Fruit fly (Drosophila melanogaster): ENCODE results near the gene AsnS.
A peak's percentile ranks its signal among the peaks of the same experiment; 100 is the strongest.

The AsnS gene

DNA sequence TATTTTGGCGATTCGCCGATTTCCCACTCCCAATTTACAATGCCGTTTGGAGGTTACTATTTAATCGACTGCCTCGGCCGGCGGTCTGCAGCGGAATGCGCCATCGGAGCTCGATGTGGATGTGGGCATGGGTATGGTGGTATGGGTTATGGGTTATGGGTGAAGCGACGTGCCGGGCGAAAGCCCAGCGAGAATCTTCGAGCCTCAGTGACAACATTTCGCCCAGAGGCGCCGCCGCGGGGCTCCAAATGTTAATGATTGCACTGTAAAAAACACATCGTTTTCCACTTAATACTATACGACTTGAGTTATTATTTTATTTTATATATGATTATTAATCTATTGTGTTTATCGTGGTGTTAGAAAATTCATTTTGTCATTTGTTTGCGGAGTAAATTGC is 27.7 kb downstream of the AsnS start (continued):
- 0 out of 3 replicates have a peak, but pooled peaks have one; percentile 18 for TF ChIP-seq dysf (GFP tag; IDR thresholded peaks at IDR 0.05)
- TF ChIP-seq CG7357 (GFP tag; IDR thresholded peaks at IDR 0.05), result no peak
- no peak for TF ChIP-seq CG8944 (GFP tag; optimal IDR thresholded peaks at IDR 0.05)
- TF ChIP-seq dmrt11E (tag; optimal IDR thresholded peaks at IDR 0.05), result no peak
- no peak for TF ChIP-seq eyg (GFP tag; optimal IDR thresholded peaks at IDR 0.05)
- no peak for TF ChIP-seq Hr3 (GFP tag; optimal IDR thresholded peaks at IDR 0.05)
- TF ChIP-seq fru (optimal IDR thresholded peaks at IDR 0.05), result no peak
- no peak for TF ChIP-seq CG30020 (tag; optimal IDR thresholded peaks at IDR 0.05)
- TF ChIP-seq Sox100B (GFP tag; optimal IDR thresholded peaks at IDR 0.05), result peak; percentile 8
- no peak for TF ChIP-seq CG3995 (GFP tag; optimal IDR thresholded peaks at IDR 0.05)
- no peak for TF ChIP-seq vfl (GFP tag; optimal IDR thresholded peaks at IDR 0.05)
- no peak for TF ChIP-seq CG4360 (GFP tag; IDR thresholded peaks at IDR 0.05)
- 0 out of 2 replicates have a peak, but pooled peaks have one; percentile 30 for TF ChIP-seq vvl (GFP tag; IDR thresholded peaks at IDR 0.05)
- no peak for TF ChIP-seq caup (GFP tag; optimal IDR thresholded peaks at IDR 0.05; ENCODE audit: severe bottlenecking)
- TF ChIP-seq CG4707 (GFP tag; optimal IDR thresholded peaks at IDR 0.05), result no peak
- TF ChIP-seq ac (GFP tag; optimal IDR thresholded peaks at IDR 0.05), result no peak
- no peak for TF ChIP-seq chinmo (GFP tag; IDR thresholded peaks at IDR 0.05; ENCODE audit: partially characterized antibody)
- TF ChIP-seq dm (GFP tag; optimal IDR thresholded peaks at IDR 0.05), result no peak
- no peak for TF ChIP-seq tup (GFP tag; optimal IDR thresholded peaks at IDR 0.05)
- no peak for TF ChIP-seq inv (GFP tag; IDR thresholded peaks at IDR 0.05; ENCODE audit: partially characterized antibody)
- peak; percentile 24 for TF ChIP-seq Sox102F (GFP tag; optimal IDR thresholded peaks at IDR 0.05)
- no peak for TF ChIP-seq Dip2 (GFP tag; IDR thresholded peaks at IDR 0.05)
- TF ChIP-seq CG6689 (GFP tag; IDR thresholded peaks at IDR 0.05), result no peak
- TF ChIP-seq Drgx (GFP tag; IDR thresholded peaks at IDR 0.05), result 0 out of 2 replicates have a peak, but pooled peaks have one; percentile 19
- no peak for TF ChIP-seq twi (tag; optimal IDR thresholded peaks at IDR 0.05)
- TF ChIP-seq Optix (GFP tag; IDR thresholded peaks at IDR 0.05), result no peak
- no peak for TF ChIP-seq Hsf (GFP tag; optimal IDR thresholded peaks at IDR 0.05)
- 0 out of 2 replicates have a peak, but pooled peaks have one; percentile 38 for TF ChIP-seq Xrp1 (GFP tag; IDR thresholded peaks at IDR 0.05)
- no peak for TF ChIP-seq Sry-β (GFP tag; optimal IDR thresholded peaks at IDR 0.05)
- TF ChIP-seq Lim3 (GFP tag; IDR thresholded peaks at IDR 0.05), result no peak
- no peak for TF ChIP-seq CG10321 (GFP tag; IDR thresholded peaks at IDR 0.05)
- no peak for TF ChIP-seq cas (GFP tag; IDR thresholded peaks at IDR 0.05)
- TF ChIP-seq CG11695 (GFP tag; IDR thresholded peaks at IDR 0.05), result no peak
- TF ChIP-seq Lpt (GFP tag; optimal IDR thresholded peaks at IDR 0.05), result no peak
- 0 out of 2 replicates have a peak, but pooled peaks have one; percentile 9 for TF ChIP-seq toy (GFP tag; IDR thresholded peaks at IDR 0.05)
- no peak for TF ChIP-seq CG13287 (GFP tag; IDR thresholded peaks at IDR 0.05; ENCODE audit: partially characterized antibody)
- no peak for TF ChIP-seq run (tag; optimal IDR thresholded peaks at IDR 0.05)
- TF ChIP-seq ara (GFP tag; IDR thresholded peaks at IDR 0.05), result no peak
- TF ChIP-seq Ets65A (GFP tag), result peak; percentile 13
- TF ChIP-seq CG1602 (GFP tag; optimal IDR thresholded peaks at IDR 0.05), result no peak
- no peak for TF ChIP-seq CkIIα-i1 (GFP tag; IDR thresholded peaks at IDR 0.05)
- no peak for TF ChIP-seq CG15514 (GFP tag; optimal IDR thresholded peaks at IDR 0.05)
- TF ChIP-seq bcd (GFP tag; optimal IDR thresholded peaks at IDR 0.05), result no peak
- TF ChIP-seq CG9817 (tag; optimal IDR thresholded peaks at IDR 0.05), result no peak
- TF ChIP-seq CG30431 (GFP tag; optimal IDR thresholded peaks at IDR 0.05), result no peak
- no peak for TF ChIP-seq HLH3B (GFP tag; IDR thresholded peaks at IDR 0.05)
- no peak for TF ChIP-seq CG14667 (GFP tag; IDR thresholded peaks at IDR 0.05)
- TF ChIP-seq slp2 (GFP tag; optimal IDR thresholded peaks at IDR 0.05), result no peak
- peak; percentile 36; the same call in 1 of the 2 replicates for TF ChIP-seq CG9932 (GFP tag; IDR thresholded peaks at IDR 0.05)
- no peak for TF ChIP-seq kah (GFP tag; optimal IDR thresholded peaks at IDR 0.05)
- no peak for TF ChIP-seq dpn (GFP tag; optimal IDR thresholded peaks at IDR 0.05)
- TF ChIP-seq CG31365 (tag; optimal IDR thresholded peaks at IDR 0.05), result no peak
- TF ChIP-seq CG4424 (GFP tag; optimal IDR thresholded peaks at IDR 0.05), result no peak
